Worm (Caenorhabditis elegans) whole organism, L2 larva: ENCODE data around the gene F49H12.7.

Experiments
- aly-2 ChIP-seq: fragments of 150-350 bp; optimal IDR thresholded peaks from 2 replicates; lab custom pipeline; 2014; ENCODE audit warnings: missing biosample characterization, missing genetic modification characterization
- lin-13 ChIP-seq: fragments of 150-350 bp; optimal IDR thresholded peaks from 2 replicates; lab custom pipeline; 2014; ENCODE audit warnings: missing biosample characterization, missing genetic modification reagents, missing genetic modification characterization
- nhr-77 ChIP-seq: fragments of 150-350 bp; optimal IDR thresholded peaks from 2 replicates; lab custom pipeline; 2014; ENCODE audit warnings: missing biosample characterization, missing genetic modification characterization
- skn-1 ChIP-seq: sonication (generic microtip); optimal IDR thresholded peaks from 2 replicates; lab custom pipeline; 2017; ENCODE audit warnings: missing biosample characterization, missing genetic modification characterization
- ztf-11 ChIP-seq: sonication (generic microtip); optimal IDR thresholded peaks from 2 replicates; lab custom pipeline; 2017; ENCODE audit warnings: missing biosample characterization, missing genetic modification characterization

DNA sequence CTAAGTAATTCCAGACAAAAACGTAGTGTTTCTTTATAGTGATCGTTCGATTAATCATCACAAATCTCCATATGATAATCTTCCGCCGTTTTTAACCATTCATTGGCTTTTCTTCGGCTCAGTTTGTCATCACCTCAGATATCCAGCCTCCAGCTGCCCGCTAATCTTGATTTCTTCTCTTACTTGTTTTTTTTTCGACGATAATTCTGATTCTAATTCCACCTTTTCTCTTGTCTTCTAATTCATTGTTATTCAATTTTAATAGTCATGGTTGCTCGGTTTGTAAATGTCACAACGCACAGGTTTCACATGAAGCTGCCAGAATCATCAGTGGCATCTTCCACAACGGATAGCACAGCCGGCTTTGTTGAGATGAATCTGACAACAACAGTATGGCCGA lies 14.7 kb downstream of the F49H12.7 start, which contains the start of gene F49H12.4:
- TF ChIP-seq ztf-11 (tag; lab: Kevin White, UChicago), result no peak
- no peak for TF ChIP-seq nhr-77 (tag; lab: Kevin White, UChicago)
- no peak for TF ChIP-seq skn-1 (tag; lab: Kevin White, UChicago)
- TF ChIP-seq lin-13 (GFP tag; lab: Kevin White, UChicago), result no peak
- TF ChIP-seq aly-2, result no peak
